Fruit fly (Drosophila melanogaster): ENCODE results near the gene Spn27A.

The Spn27A gene

DNA sequence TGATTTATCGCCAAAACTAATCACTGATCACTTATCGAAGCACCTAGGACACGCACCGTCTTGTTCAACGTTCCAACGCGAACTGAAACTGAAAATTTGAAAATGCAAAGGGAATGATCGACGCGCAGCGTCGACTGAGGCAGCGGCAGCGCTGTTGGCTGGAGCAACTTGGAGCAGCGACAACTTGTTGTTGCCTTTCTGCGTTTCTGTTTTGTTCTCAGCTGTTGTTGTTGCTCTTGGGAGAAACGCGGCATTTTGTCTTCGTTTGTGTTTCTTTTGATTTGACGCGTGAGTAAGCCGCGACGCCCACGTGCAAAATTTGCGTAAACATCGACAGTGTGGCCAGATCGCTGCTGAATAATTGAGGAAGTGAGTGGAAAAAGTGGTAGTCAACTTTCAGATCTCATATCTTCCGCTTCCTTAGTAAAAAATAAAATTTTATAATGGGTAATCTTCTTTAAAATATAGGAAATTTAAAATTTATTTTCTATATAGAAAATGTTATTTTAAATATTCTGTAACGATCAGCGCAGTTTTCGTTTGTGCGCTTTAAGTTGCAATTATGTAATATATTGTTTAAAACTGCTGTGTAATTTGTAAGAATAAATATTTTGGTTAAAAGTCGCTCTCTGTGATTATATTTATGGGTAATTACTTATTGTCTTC is 36.0 kb upstream of the Spn27A start, which contains the start of gene Tsp:
Gene Tsp (minus strand): TSS at position 90 of the 666 bp plus-strand sequence.
- TF ChIP-seq bab1 (GFP tag; optimal IDR thresholded peaks at IDR 0.05), result no peak
- peak; percentile 33 for TF ChIP-seq Mnt (GFP tag; optimal IDR thresholded peaks at IDR 0.05)

DNA sequence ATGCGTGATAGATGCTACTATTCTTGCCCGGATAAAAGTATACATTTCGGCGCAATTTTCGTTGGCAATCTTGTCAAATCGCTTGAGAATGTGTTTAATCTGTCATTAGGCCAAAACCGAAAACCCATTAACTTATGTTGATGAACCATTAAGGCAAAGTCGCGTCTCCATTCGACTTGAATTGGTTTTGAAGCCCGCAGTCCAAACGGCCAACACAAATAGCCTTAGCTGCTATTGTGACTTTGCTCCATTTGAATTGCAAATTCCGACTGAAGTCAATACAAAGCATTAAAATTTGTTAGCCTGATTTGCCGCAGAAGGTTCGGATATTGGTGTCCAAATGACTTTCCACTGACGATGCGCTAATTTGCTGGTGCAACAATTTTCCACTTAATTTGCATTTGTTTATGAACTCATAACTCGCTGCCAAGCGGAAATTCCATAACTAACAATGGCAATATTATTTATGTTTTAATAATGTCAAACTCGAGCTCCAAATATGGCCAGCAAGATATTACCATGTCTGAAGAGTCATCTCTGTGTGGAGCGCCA is 33.3 kb upstream of the Spn27A start:
- TF ChIP-seq CG5204 (GFP tag; optimal IDR thresholded peaks at IDR 0.05) (no peak), bab1 (GFP tag; optimal IDR thresholded peaks at IDR 0.05) (no peak), Hr96 (GFP tag; optimal IDR thresholded peaks at IDR 0.05) (no peak), CG33017 (tag; optimal IDR thresholded peaks at IDR 0.05) (no peak), Crg-1 (GFP tag; optimal IDR thresholded peaks at IDR 0.05) (no peak), CG7045 (GFP tag; optimal IDR thresholded peaks at IDR 0.05) (no peak), CG14711 (tag; optimal IDR thresholded peaks at IDR 0.05) (no peak), kay (GFP tag; ENCODE audit: borderline replicate concordance) (no peak), Mnt (GFP tag; optimal IDR thresholded peaks at IDR 0.05) (no peak), CG11617 (GFP tag; optimal IDR thresholded peaks at IDR 0.05) (no peak), CG7101 (tag; optimal IDR thresholded peaks at IDR 0.05) (no peak), CG12768 (GFP tag; optimal IDR thresholded peaks at IDR 0.05) (no peak), cnc (optimal IDR thresholded peaks at IDR 0.05) (no peak), pad (GFP tag; optimal IDR thresholded peaks at IDR 0.05) (no peak), tj (GFP tag; optimal IDR thresholded peaks at IDR 0.05) (no peak), CG1620 (GFP tag; optimal IDR thresholded peaks at IDR 0.05) (no peak)

DNA sequence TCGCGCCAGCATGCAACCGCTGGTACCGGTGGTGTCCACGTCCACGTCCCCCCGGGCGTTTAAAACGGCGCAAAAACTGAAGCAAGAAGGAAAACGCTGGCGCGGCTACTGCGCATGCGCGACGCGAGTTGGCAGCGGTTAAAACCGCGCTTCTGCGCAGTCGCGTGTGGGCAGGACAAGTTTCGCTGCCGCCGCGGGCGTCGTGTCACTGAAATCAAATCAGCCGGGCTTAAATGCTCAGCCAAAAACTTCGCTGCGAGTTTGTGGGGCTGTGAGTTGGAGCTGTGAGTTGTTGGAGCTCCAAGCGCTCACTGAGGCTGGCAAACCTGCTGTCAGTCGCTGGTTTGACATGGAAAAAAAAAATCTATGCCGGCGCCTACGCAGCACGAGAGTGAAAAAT is 31.9 kb upstream of the Spn27A start:
- no peak for TF ChIP-seq CG7101 (tag; optimal IDR thresholded peaks at IDR 0.05)
- TF ChIP-seq cnc (optimal IDR thresholded peaks at IDR 0.05), result no peak
- no peak for TF ChIP-seq tj (GFP tag; optimal IDR thresholded peaks at IDR 0.05)
- no peak for TF ChIP-seq Hr96 (GFP tag; optimal IDR thresholded peaks at IDR 0.05)
- TF ChIP-seq CG14711 (tag; optimal IDR thresholded peaks at IDR 0.05), result no peak
- TF ChIP-seq cic (GFP tag; optimal IDR thresholded peaks at IDR 0.05), result no peak
- no peak for TF ChIP-seq ovo (GFP tag; optimal IDR thresholded peaks at IDR 0.05)
- TF ChIP-seq kay (GFP tag; ENCODE audit: borderline replicate concordance), result no peak
- TF ChIP-seq Mnt (GFP tag; optimal IDR thresholded peaks at IDR 0.05), result no peak
- TF ChIP-seq Clk (GFP tag; optimal IDR thresholded peaks at IDR 0.05), result no peak
- no peak for TF ChIP-seq pad (GFP tag; optimal IDR thresholded peaks at IDR 0.05)
- TF ChIP-seq CG11617 (GFP tag; optimal IDR thresholded peaks at IDR 0.05), result no peak
- TF ChIP-seq bab1 (GFP tag; optimal IDR thresholded peaks at IDR 0.05), result no peak
- no peak for TF ChIP-seq CG1620 (GFP tag; optimal IDR thresholded peaks at IDR 0.05)
- no peak for TF ChIP-seq CG5204 (GFP tag; optimal IDR thresholded peaks at IDR 0.05)
- TF ChIP-seq CG33017 (tag; optimal IDR thresholded peaks at IDR 0.05), result no peak
- TF ChIP-seq CG12768 (GFP tag; optimal IDR thresholded peaks at IDR 0.05), result no peak
- no peak for TF ChIP-seq Crg-1 (GFP tag; optimal IDR thresholded peaks at IDR 0.05)

DNA sequence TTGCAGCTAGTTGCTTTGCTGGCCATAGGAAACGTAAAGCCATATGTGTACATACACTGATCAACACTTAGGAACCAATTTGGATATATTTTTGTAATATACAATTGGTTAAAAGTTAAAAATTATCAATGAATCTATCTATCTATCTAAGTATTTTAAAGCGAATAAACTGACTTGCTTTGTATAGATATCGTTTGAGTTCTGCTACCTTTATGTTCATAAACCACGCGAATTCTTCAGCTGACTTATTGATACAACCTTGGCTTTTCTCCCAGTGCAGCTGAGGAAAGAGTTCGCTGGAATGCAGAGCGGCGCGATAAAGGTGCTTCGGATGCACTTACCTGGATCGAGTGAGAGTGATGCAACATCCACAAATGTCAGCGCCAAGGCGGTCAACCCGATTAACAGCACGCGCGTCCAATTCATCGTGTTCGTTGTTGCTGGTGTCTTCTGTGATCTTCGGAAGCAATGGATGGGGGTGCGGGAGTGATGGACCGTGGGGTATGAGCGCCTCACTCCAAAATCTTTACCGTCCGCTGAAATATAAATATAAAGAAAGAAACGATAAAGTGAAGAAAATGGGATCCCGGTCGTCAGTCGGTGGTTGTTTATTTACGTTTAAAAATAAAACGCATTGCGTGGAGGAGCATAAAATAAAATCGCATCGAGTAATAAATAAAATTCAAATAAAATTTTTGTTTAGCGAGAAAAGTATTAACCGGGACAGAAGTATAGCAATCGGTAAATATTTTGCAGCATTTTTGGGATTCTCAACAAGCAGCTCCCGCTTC is 28.5 kb upstream of the Spn27A start:
- TF ChIP-seq CG1620 (GFP tag; optimal IDR thresholded peaks at IDR 0.05), result no peak
- no peak for TF ChIP-seq cnc (optimal IDR thresholded peaks at IDR 0.05)
- TF ChIP-seq Hr96 (GFP tag; optimal IDR thresholded peaks at IDR 0.05), result no peak
- TF ChIP-seq ovo (GFP tag; optimal IDR thresholded peaks at IDR 0.05), result no peak
- TF ChIP-seq bab1 (GFP tag; optimal IDR thresholded peaks at IDR 0.05), result no peak
- TF ChIP-seq CG12768 (GFP tag; optimal IDR thresholded peaks at IDR 0.05), result no peak
- TF ChIP-seq cic (GFP tag; optimal IDR thresholded peaks at IDR 0.05), result no peak
- no peak for TF ChIP-seq CG5204 (GFP tag; optimal IDR thresholded peaks at IDR 0.05)
- TF ChIP-seq CG7045 (GFP tag; optimal IDR thresholded peaks at IDR 0.05), result no peak
- no peak for TF ChIP-seq CG14711 (tag; optimal IDR thresholded peaks at IDR 0.05)
- no peak for TF ChIP-seq kay (GFP tag; ENCODE audit: borderline replicate concordance)
- no peak for TF ChIP-seq tj (GFP tag; optimal IDR thresholded peaks at IDR 0.05)
- TF ChIP-seq pad (GFP tag; optimal IDR thresholded peaks at IDR 0.05), result no peak
- no peak for TF ChIP-seq CG33017 (tag; optimal IDR thresholded peaks at IDR 0.05)
- no peak for TF ChIP-seq toe (GFP tag; optimal IDR thresholded peaks at IDR 0.05)
- no peak for TF ChIP-seq Clk (GFP tag; optimal IDR thresholded peaks at IDR 0.05)
- TF ChIP-seq Crg-1 (GFP tag; optimal IDR thresholded peaks at IDR 0.05), result no peak
- TF ChIP-seq CG7101 (tag; optimal IDR thresholded peaks at IDR 0.05), result no peak

DNA sequence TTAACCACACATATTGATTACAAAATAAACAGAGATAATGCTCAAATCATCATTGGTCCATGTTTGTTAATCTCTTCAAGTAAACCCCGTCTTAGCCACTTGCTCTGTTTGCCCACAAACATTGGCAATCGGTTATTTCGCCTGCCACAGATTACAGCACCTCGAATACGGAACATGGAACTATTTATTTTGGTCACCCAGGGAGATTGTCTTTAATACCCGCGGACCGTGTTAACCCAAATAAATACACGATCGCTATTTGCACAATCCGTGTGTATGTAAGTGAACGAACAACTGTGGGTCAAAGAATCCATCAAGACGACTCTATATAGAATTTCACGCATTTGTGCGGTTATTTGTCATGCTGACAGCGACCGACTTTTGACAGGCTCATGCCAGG is 27.6 kb upstream of the Spn27A start:
- TF ChIP-seq kay (GFP tag; ENCODE audit: borderline replicate concordance) (no peak), cnc (optimal IDR thresholded peaks at IDR 0.05) (no peak)

DNA sequence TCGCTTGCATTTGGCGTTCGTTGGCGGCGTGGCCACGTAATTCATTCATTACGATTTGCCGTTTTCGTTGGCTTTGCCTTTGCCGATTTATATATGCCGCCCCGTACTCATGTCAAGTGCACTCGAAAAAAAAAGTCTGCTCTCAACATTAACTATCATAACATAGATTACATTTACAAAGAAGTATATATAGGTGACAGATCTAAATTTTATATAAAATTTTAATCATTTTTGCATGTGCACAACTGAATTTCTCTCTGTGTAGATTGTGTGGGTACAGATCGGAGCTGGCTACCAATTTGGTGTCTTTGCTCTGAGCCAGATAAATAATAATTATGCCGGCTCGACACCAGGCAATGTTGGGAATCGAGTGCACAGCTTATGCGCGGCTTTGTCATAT is 25.2 kb upstream of the Spn27A start:
- TF ChIP-seq Clk (GFP tag; optimal IDR thresholded peaks at IDR 0.05) (no peak), CG5204 (GFP tag; optimal IDR thresholded peaks at IDR 0.05) (no peak), CG12768 (GFP tag; optimal IDR thresholded peaks at IDR 0.05) (no peak), Hr96 (GFP tag; optimal IDR thresholded peaks at IDR 0.05) (no peak), tj (GFP tag; optimal IDR thresholded peaks at IDR 0.05) (no peak), Mnt (GFP tag; optimal IDR thresholded peaks at IDR 0.05) (no peak), toe (GFP tag; optimal IDR thresholded peaks at IDR 0.05) (no peak)
